Fruit fly (Drosophila melanogaster) whole organism, adult: Measurements from ENCODE around the gene Tsr1.

ENCODE experiments used
- bab1 ChIP-seq: fragments of 200-800 bp; sonication (Bioruptor generic); optimal IDR thresholded peaks from 3 replicates; lab custom pipeline; 2019; ENCODE audit warnings: missing biosample characterization, mild to moderate bottlenecking, missing genetic modification characterization, moderate library complexity
- cnc ChIP-seq, 2 experiments: fragments of >200 bp; optimal IDR thresholded peaks; 2 replicates each; lab custom pipeline; 2017
- ovo ChIP-seq: fragments of 200-800 bp; sonication (Bioruptor generic); optimal IDR thresholded peaks from 2 replicates; lab custom pipeline; 2016; ENCODE audit warnings: missing biosample characterization, missing genetic modification characterization

- TF ChIP-seq bab1 (no peak), cnc (optimal IDR thresholded peaks at IDR 0.05; lab: Kevin White, UChicago) (no peak), ovo (GFP tag; lab: Kevin White, UChicago) (no peak)
These were observed at the start of gene Tsr1 for dm6 chr3L:21334999-21335631.
